Worm (Caenorhabditis elegans): ENCODE results near the gene F55A11.7.

DNA sequence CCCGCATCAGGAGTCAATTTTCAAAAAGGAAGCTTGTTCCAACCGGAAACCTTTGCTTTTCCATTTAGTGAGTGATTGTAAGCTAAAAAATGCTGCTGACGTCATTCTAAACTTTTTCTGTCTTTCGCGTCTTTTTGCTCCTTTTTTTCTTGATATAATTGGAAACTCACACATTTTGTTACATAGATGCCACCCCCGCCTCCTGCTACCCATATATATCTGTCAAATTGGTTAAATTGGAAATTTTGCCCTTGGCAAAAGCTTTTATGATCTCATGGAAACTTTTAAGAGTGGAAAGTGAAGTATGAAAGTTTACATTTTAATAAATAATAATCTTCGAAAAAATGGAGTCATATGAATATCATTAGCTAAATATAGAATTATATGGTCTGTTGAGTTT lies 22.7 kb upstream of the F55A11.7 start:
- TF ChIP-seq W03F9.2 (tag; optimal IDR thresholded peaks at IDR 0.05) (no peak), dao-5 (tag; optimal IDR thresholded peaks at IDR 0.05) (no peak), him-1 (tag; optimal IDR thresholded peaks at IDR 0.05) (no peak)

Measured in whole organism, L4/young adult.